Fruit fly (Drosophila melanogaster) whole organism: ENCODE measurements around the gene Pcif1.

ENCODE experiments used
- CG8478 ChIP-seq: fragments of >200 bp; optimal IDR thresholded peaks from 2 replicates; lab custom pipeline; 2018; ENCODE audit warnings: inconsistent platforms
- Dll ChIP-seq: fragments of >200 bp; optimal IDR thresholded peaks from 2 replicates; lab custom pipeline; 2017
- EcR ChIP-seq, 2 experiments: fragments of >200 bp; optimal IDR thresholded peaks; 2 replicates each; lab custom pipeline; 2017; ENCODE audit warnings: missing biosample characterization in 2 of 2, missing genetic modification characterization in 2 of 2, missing genetic modification reagents in 2 of 2
- pan ChIP-seq: fragments of >200 bp; optimal IDR thresholded peaks from 2 replicates; lab custom pipeline; 2017
- psq ChIP-seq: fragments of >200 bp; optimal IDR thresholded peaks from 2 replicates; lab custom pipeline; 2017
- usp ChIP-seq: fragments of >200 bp; optimal IDR thresholded peaks from 2 replicates; lab custom pipeline; 2017; ENCODE audit warnings: missing biosample characterization, missing genetic modification characterization, mixed read lengths

Gene Pcif1

dm6 chr3L:20785742-20786427 is at the start of gene Pcif1:
Gene Pcif1, minus strand, starts transcription at chr3L:20786197.
- TF ChIP-seq EcR (GFP tag; optimal IDR thresholded peaks at IDR 0.05; lab: Kevin White, UChicago) (no peak), pan (lab: Kevin White, UChicago) (no peak)

dm6 chr3L:20834150-20834549 is 48.2 kb upstream of the Pcif1 start:
- TF ChIP-seq pan (lab: Kevin White, UChicago) (no peak), EcR (GFP tag; optimal IDR thresholded peaks at IDR 0.05; lab: Kevin White, UChicago) (no peak), usp (GFP tag; lab: Kevin White, UChicago) (no peak), CG8478 (lab: Kevin White, UChicago) (no peak), psq (lab: Kevin White, UChicago) (no peak), Dll (lab: Kevin White, UChicago) (no peak)

dm6 chr3L:20830361-20830760 is 44.4 kb upstream of the Pcif1 start:
- no peak for TF ChIP-seq psq (lab: Kevin White, UChicago)
- TF ChIP-seq CG8478 (lab: Kevin White, UChicago) = no peak
- TF ChIP-seq Dll (lab: Kevin White, UChicago) = no peak
- TF ChIP-seq pan (lab: Kevin White, UChicago) = no peak
- TF ChIP-seq usp (GFP tag; lab: Kevin White, UChicago) = no peak

dm6 chr3L:20827962-20828361 is 42.0 kb upstream of the Pcif1 start:
- no peak for TF ChIP-seq Dll (lab: Kevin White, UChicago)
- no peak for TF ChIP-seq usp (GFP tag; lab: Kevin White, UChicago)
- TF ChIP-seq pan (lab: Kevin White, UChicago) = no peak
- TF ChIP-seq CG8478 (lab: Kevin White, UChicago) = no peak
- no peak for TF ChIP-seq EcR (GFP tag; optimal IDR thresholded peaks at IDR 0.05; lab: Kevin White, UChicago)
- TF ChIP-seq psq (lab: Kevin White, UChicago) = no peak

- no peak for TF ChIP-seq CG8478 (lab: Kevin White, UChicago)
- TF ChIP-seq pan (lab: Kevin White, UChicago) = no peak
- TF ChIP-seq EcR (GFP tag; optimal IDR thresholded peaks at IDR 0.05; lab: Kevin White, UChicago) = no peak
- no peak for TF ChIP-seq psq (lab: Kevin White, UChicago)
Measured at dm6 chr3L:20826950-20827910, 41.2 kb upstream of the Pcif1 start.

- TF ChIP-seq EcR (GFP tag; optimal IDR thresholded peaks at IDR 0.05; lab: Kevin White, UChicago) (no peak), psq (lab: Kevin White, UChicago) (no peak), pan (lab: Kevin White, UChicago) (no peak), CG8478 (lab: Kevin White, UChicago) (no peak), usp (GFP tag; lab: Kevin White, UChicago) (no peak), Dll (lab: Kevin White, UChicago) (no peak)
Measured at dm6 chr3L:20823206-20823803, 37.3 kb upstream of the Pcif1 start.

- TF ChIP-seq pan (lab: Kevin White, UChicago) = no peak
- no peak for TF ChIP-seq EcR (GFP tag; optimal IDR thresholded peaks at IDR 0.05; lab: Kevin White, UChicago)
- TF ChIP-seq psq (lab: Kevin White, UChicago) = no peak
- TF ChIP-seq usp (GFP tag; lab: Kevin White, UChicago) = no peak
- TF ChIP-seq Dll (lab: Kevin White, UChicago) = no peak
- no peak for TF ChIP-seq CG8478 (lab: Kevin White, UChicago)
Measured at dm6 chr3L:20817927-20818326, 31.9 kb upstream of the Pcif1 start, which contains the start of gene Mst77F. Gene Mst77F, minus strand, starts transcription at chr3L:20818027.

dm6 chr3L:20815666-20816375 is 29.8 kb upstream of the Pcif1 start, which contains the start of the genes CG3618 and Pka-R1:
Gene CG3618, minus strand, starts transcription at chr3L:20816075.
Gene Pka-R1, plus strand, starts transcription at chr3L:20816118.
- no peak for TF ChIP-seq EcR (GFP tag; optimal IDR thresholded peaks at IDR 0.05; lab: Kevin White, UChicago)
- TF ChIP-seq usp (GFP tag; lab: Kevin White, UChicago) = no peak
- no peak for TF ChIP-seq CG8478 (lab: Kevin White, UChicago)
- TF ChIP-seq psq (lab: Kevin White, UChicago) = no peak
- no peak for TF ChIP-seq pan (lab: Kevin White, UChicago)
- TF ChIP-seq Dll (lab: Kevin White, UChicago) = no peak

dm6 chr3L:20809088-20809999 is 23.3 kb upstream of the Pcif1 start, which contains the start of the genes CG3634 and HIPP1:
Gene CG3634, minus strand, starts transcription at chr3L:20809272.
Gene HIPP1, plus strand, starts transcription at chr3L:20809669.
- TF ChIP-seq EcR (GFP tag; optimal IDR thresholded peaks at IDR 0.05; lab: Kevin White, UChicago) (no peak), CG8478 (lab: Kevin White, UChicago) (no peak), pan (lab: Kevin White, UChicago) (no peak), Dll (lab: Kevin White, UChicago) (no peak), usp (GFP tag; lab: Kevin White, UChicago) (no peak), psq (lab: Kevin White, UChicago) (no peak)
